Worm (Caenorhabditis elegans) whole organism, L4 larva: ENCODE data around the gene C05E11.7.
"Not testable (repeated sequence)": the region's sequence is repeated elsewhere in the genome, so short reads cannot be mapped to it uniquely, and the experiment has no call there.

Source experiments
- Y5F2A.4 ChIP-seq: fragments of 200-800 bp; sonication (Bioruptor generic); optimal IDR thresholded peaks from 2 replicates; lab custom pipeline; 2018; ENCODE audit warnings: mild to moderate bottlenecking, missing genetic modification characterization, missing compliant biosample characterization
- aha-1 ChIP-seq: fragments of 150-350 bp; peaks from one replicate; lab custom pipeline; 2014; ENCODE audit warnings: missing biosample characterization, missing genetic modification characterization
- aly-2 ChIP-seq: sonication (generic microtip); optimal IDR thresholded peaks from 2 replicates; lab custom pipeline; 2018; ENCODE audit warnings: missing biosample characterization, missing genetic modification characterization
- ceh-20 ChIP-seq: fragments of 200-800 bp; sonication (Bioruptor generic); IDR thresholded peaks from 2 replicates; pipeline ENCODE4 v1.3.6; 2022; ENCODE audit warnings: missing genetic modification reagents, missing genetic modification characterization, missing compliant biosample characterization
- ctbp-1 ChIP-seq: fragments of 200-800 bp; sonication (Bioruptor generic); IDR thresholded peaks from 2 replicates; pipeline ENCODE4 v1.3.6; 2022; ENCODE audit warnings: missing genetic modification reagents, missing genetic modification characterization, missing compliant biosample characterization
- daf-16 ChIP-seq, 3 experiments: sonication (generic microtip); optimal IDR thresholded peaks; 2 replicates each; lab custom pipeline; 2016 to 2017; ENCODE audit warnings: missing genetic modification characterization in 3 of 3, missing genetic modification reagents in 3 of 3, mild to moderate bottlenecking in 2 of 3, missing compliant biosample characterization in 2 of 3, missing biosample characterization in 1 of 3, moderate library complexity in 1 of 3
- dmd-9 ChIP-seq: fragments of 200-800 bp; sonication (Bioruptor generic); IDR thresholded peaks from 2 replicates; pipeline ENCODE4 v1.3.6; 2022; ENCODE audit warnings: missing genetic modification reagents, missing genetic modification characterization, missing compliant biosample characterization
- dpl-1 ChIP-seq: fragments of 150-350 bp; optimal IDR thresholded peaks from 2 replicates; lab custom pipeline; 2014; ENCODE audit warnings: missing biosample characterization, missing genetic modification reagents, missing genetic modification characterization
- duxl-1 ChIP-seq: sonication (generic microtip); optimal IDR thresholded peaks from 2 replicates; lab custom pipeline; 2016; ENCODE audit warnings: mild to moderate bottlenecking, missing genetic modification characterization, moderate library complexity, missing compliant biosample characterization; ENCODE audit not compliant: poor library complexity
- dve-1 ChIP-seq: sonication (generic microtip); optimal IDR thresholded peaks from 2 replicates; lab custom pipeline; 2017; ENCODE audit warnings: antibody characterized with exemption, mild to moderate bottlenecking, missing genetic modification characterization, missing compliant biosample characterization; ENCODE audit not compliant: insufficient read depth
- egl-43 ChIP-seq: fragments of 200-800 bp; sonication (Bioruptor generic); IDR thresholded peaks from 2 replicates; pipeline ENCODE4 v1.3.6; 2022; ENCODE audit warnings: missing genetic modification reagents, missing genetic modification characterization, missing compliant biosample characterization
- fkh-10 ChIP-seq: fragments of 150-350 bp; optimal IDR thresholded peaks from 2 replicates; lab custom pipeline; 2014; ENCODE audit warnings: missing biosample characterization, missing genetic modification reagents, missing genetic modification characterization
- gei-8 ChIP-seq: fragments of 200-800 bp; sonication (Bioruptor generic); optimal IDR thresholded peaks from 2 replicates; lab custom pipeline; 2018; ENCODE audit warnings: mild to moderate bottlenecking, missing genetic modification characterization, missing compliant biosample characterization
- hlh-11 ChIP-seq: fragments of 200-800 bp; sonication (Bioruptor generic); optimal IDR thresholded peaks from 2 replicates; lab custom pipeline; 2018; ENCODE audit warnings: mild to moderate bottlenecking, missing genetic modification characterization, missing compliant biosample characterization
- hlh-30 ChIP-seq: sonication (generic microtip); optimal IDR thresholded peaks from 2 replicates; lab custom pipeline; 2017; ENCODE audit warnings: antibody characterized with exemption, mild to moderate bottlenecking, missing genetic modification characterization, missing compliant biosample characterization; ENCODE audit not compliant: insufficient read depth
- hmg-1.1 ChIP-seq: fragments of 200-800 bp; sonication (Bioruptor generic); IDR thresholded peaks from 2 replicates; pipeline ENCODE4 v1.3.6; 2022; ENCODE audit warnings: missing genetic modification reagents, missing genetic modification characterization, missing compliant biosample characterization
- lsy-2 ChIP-seq, 2 experiments: fragments of 150-350 bp in 1 of 2; sonication (generic microtip) in 1 of 2; optimal IDR thresholded peaks; 2 replicates each; lab custom pipeline; 2014 to 2017; ENCODE audit warnings: missing biosample characterization in 2 of 2, missing genetic modification characterization in 2 of 2
- madf-9 ChIP-seq: fragments of 200-800 bp; sonication (Bioruptor generic); conservative IDR thresholded peaks from 2 replicates; pipeline ENCODE4 v1.3.6; 2022; ENCODE audit warnings: missing genetic modification reagents, missing genetic modification characterization, missing compliant biosample characterization
- mep-1 ChIP-seq: fragments of 150-350 bp; sonication (generic microtip); optimal IDR thresholded peaks from 3 replicates; lab custom pipeline; 2014; ENCODE audit warnings: missing biosample characterization, missing genetic modification characterization
- mes-2 ChIP-seq: sonication (generic microtip); optimal IDR thresholded peaks from 2 replicates; lab custom pipeline; 2016; ENCODE audit warnings: missing genotype, mild to moderate bottlenecking, missing genetic modification characterization, missing compliant biosample characterization; ENCODE audit not compliant: poor library complexity, severe bottlenecking
- nhr-102 ChIP-seq: sonication (generic microtip); optimal IDR thresholded peaks from 2 replicates; lab custom pipeline; 2016; ENCODE audit warnings: mild to moderate bottlenecking, missing genetic modification characterization, moderate library complexity, missing compliant biosample characterization
- nhr-111 ChIP-seq: fragments of 200-800 bp; sonication (Bioruptor generic); optimal IDR thresholded peaks from 2 replicates; lab custom pipeline; 2018; ENCODE audit warnings: mild to moderate bottlenecking, missing genetic modification characterization, missing compliant biosample characterization
- nhr-25 ChIP-seq: sonication (generic microtip); optimal IDR thresholded peaks from 2 replicates; lab custom pipeline; 2017; ENCODE audit warnings: missing genetic modification characterization, mild to moderate bottlenecking, missing compliant biosample characterization, antibody characterized with exemption, moderate library complexity, borderline replicate concordance; ENCODE audit not compliant: insufficient read depth
- nhr-41 ChIP-seq: fragments of 200-800 bp; sonication (Bioruptor generic); IDR thresholded peaks from 2 replicates; pipeline ENCODE4 v1.3.6; 2022; ENCODE audit warnings: missing genetic modification reagents, missing genetic modification characterization, missing compliant biosample characterization
- nhr-48 ChIP-seq: sonication (generic microtip); optimal IDR thresholded peaks from 2 replicates; lab custom pipeline; 2016; ENCODE audit warnings: mild to moderate bottlenecking, missing genetic modification characterization, missing compliant biosample characterization
- nhr-6 ChIP-seq: fragments of 150-350 bp; optimal IDR thresholded peaks from 2 replicates; lab custom pipeline; 2014; ENCODE audit warnings: missing biosample characterization, missing genetic modification characterization
- nhr-76 ChIP-seq: fragments of 150-350 bp; optimal IDR thresholded peaks from 2 replicates; lab custom pipeline; 2014; ENCODE audit warnings: missing biosample characterization, missing genetic modification characterization
- pha-4 ChIP-seq, 2 experiments: fragments of 150-350 bp in 1 of 2; fragments of 200-800 bp in 1 of 2; sonication (Bioruptor generic) in 1 of 2; IDR thresholded peaks in 1 of 2; optimal IDR thresholded peaks in 1 of 2; 2 replicates each; pipeline versions ENCODE4 v1.3.6 to Lab custom; 2014 to 2022; ENCODE audit warnings: missing genetic modification characterization in 2 of 2, missing genetic modification reagents in 2 of 2, missing biosample characterization in 1 of 2, missing compliant biosample characterization in 1 of 2
- php-3 ChIP-seq: fragments of 200-800 bp; sonication (Bioruptor generic); IDR thresholded peaks from 2 replicates; pipeline ENCODE4 v1.3.6; 2022; ENCODE audit warnings: missing genetic modification reagents, missing genetic modification characterization, missing compliant biosample characterization
- rbr-2 ChIP-seq: sonication (generic microtip); optimal IDR thresholded peaks from 2 replicates; lab custom pipeline; 2016; ENCODE audit warnings: missing genotype, missing genetic modification characterization, missing compliant biosample characterization
- saeg-2 ChIP-seq: fragments of 200-800 bp; sonication (Bioruptor generic); IDR thresholded peaks from 2 replicates; pipeline ENCODE4 v1.3.6; 2022; ENCODE audit warnings: missing genetic modification reagents, missing genetic modification characterization, missing compliant biosample characterization
- sdz-12 ChIP-seq: fragments of 200-800 bp; sonication (Bioruptor generic); optimal IDR thresholded peaks from 2 replicates; lab custom pipeline; 2018; ENCODE audit warnings: mild to moderate bottlenecking, missing genetic modification characterization, missing compliant biosample characterization
- set-16 ChIP-seq: fragments of 200-800 bp; sonication (Bioruptor generic); IDR thresholded peaks from 2 replicates; pipeline ENCODE4 v1.3.6; 2022; ENCODE audit warnings: missing genetic modification reagents, missing genetic modification characterization, missing compliant biosample characterization
- snpc-1.2 ChIP-seq: fragments of 200-800 bp; sonication (Bioruptor generic); IDR thresholded peaks from 2 replicates; pipeline ENCODE4 v1.3.6; 2022; ENCODE audit warnings: missing genetic modification reagents, missing genetic modification characterization, missing compliant biosample characterization
- spr-3 ChIP-seq: fragments of 200-800 bp; sonication (Bioruptor generic); optimal IDR thresholded peaks from 2 replicates; lab custom pipeline; 2018; ENCODE audit warnings: mild to moderate bottlenecking, missing genetic modification characterization, missing compliant biosample characterization
- tag-97 ChIP-seq: fragments of 200-800 bp; sonication (Bioruptor generic); IDR thresholded peaks from 2 replicates; pipeline ENCODE4 v1.3.6; 2022; ENCODE audit warnings: missing genetic modification characterization, missing compliant biosample characterization
- tra-1 ChIP-seq: fragments of 200-800 bp; sonication (Bioruptor generic); IDR thresholded peaks from 2 replicates; pipeline ENCODE4 v1.3.6; 2022; ENCODE audit warnings: missing genetic modification reagents, missing genetic modification characterization, missing compliant biosample characterization
- vab-7 ChIP-seq: fragments of 200-800 bp; sonication (Bioruptor generic); IDR thresholded peaks from 2 replicates; pipeline ENCODE4 v1.3.6; 2022; ENCODE audit warnings: missing genetic modification reagents, missing genetic modification characterization, missing compliant biosample characterization
- zfp-2 ChIP-seq: sonication (generic microtip); optimal IDR thresholded peaks from 2 replicates; lab custom pipeline; 2016; ENCODE audit warnings: mild to moderate bottlenecking, missing genetic modification characterization, missing compliant biosample characterization

C05E11.7 gene

DNA sequence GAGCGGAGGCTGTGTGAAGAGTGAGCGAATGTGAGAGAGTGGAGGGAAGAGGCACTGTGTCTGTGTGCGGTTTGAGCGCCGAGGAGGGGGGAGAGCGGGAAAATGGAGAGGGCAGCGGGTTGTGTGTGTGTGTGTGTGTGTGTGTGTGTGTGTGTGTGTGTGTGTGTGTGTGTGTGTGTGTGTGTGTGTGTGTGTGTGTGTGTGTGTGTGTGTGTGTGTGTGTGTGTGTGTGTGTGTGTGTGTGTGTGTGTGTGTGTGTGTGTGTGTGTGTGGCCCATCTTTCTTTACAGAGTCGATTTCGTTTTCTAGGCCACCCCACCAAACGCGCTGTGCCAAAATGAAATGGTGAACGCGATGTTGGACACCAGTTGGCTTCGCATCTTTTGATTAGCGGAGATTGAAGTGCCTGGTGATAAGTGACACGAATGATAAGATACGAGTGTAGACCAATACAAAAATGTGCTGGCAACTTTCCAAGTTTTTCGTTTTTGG lies 21.0 kb upstream of the C05E11.7 start (continued):
- TF ChIP-seq daf-16 (GFP tag; optimal IDR thresholded peaks at IDR 0.05; lab: Kevin White, UChicago) (peak in 1 of 2 experiments; percentile 92), daf-16 (tag; optimal IDR thresholded peaks at IDR 0.05; lab: Kevin White, UChicago) (peak; percentile 22), vab-7 (GFP tag; lab: Robert Waterston, UW) (peak; percentile 66), madf-9 (GFP tag; lab: Robert Waterston, UW) (peak; percentile 86), nhr-48 (tag; lab: Kevin White, UChicago) (peak; percentile 56), dve-1 (tag; lab: Kevin White, UChicago) (peak; percentile 89), rbr-2 (tag; lab: Kevin White, UChicago) (peak; percentile 76), Y5F2A.4 (GFP tag; lab: Kevin White, UChicago) (peak; percentile 81), nhr-102 (tag; lab: Kevin White, UChicago) (peak; percentile 79), nhr-41 (peak; percentile 51), gei-8 (GFP tag; lab: Kevin White, UChicago) (peak; percentile 93), duxl-1 (tag; lab: Kevin White, UChicago) (peak; percentile 26), tra-1 (GFP tag; lab: Robert Waterston, UW) (peak; percentile 89), php-3 (GFP tag; lab: Robert Waterston, UW) (peak; percentile 76; the same call in 1 of the 2 replicates), nhr-6 (tag; lab: Kevin White, UChicago) (peak; percentile 56), ctbp-1 (GFP tag; lab: Robert Waterston, UW) (peak; percentile 96), aha-1 (tag; lab: Kevin White, UChicago) (peak; percentile 97), hlh-11 (peak; percentile 98), saeg-2 (GFP tag; lab: Robert Waterston, UW) (peak; percentile 92), pha-4 (GFP tag; IDR thresholded peaks at IDR 0.05; lab: Robert Waterston, UW) (peak; percentile 94; the same call in 1 of the 2 replicates), hlh-30 (peak; percentile 56), zfp-2 (peak; percentile 22), sdz-12 (GFP tag; lab: Kevin White, UChicago) (peak; percentile 85), nhr-25 (tag; lab: Kevin White, UChicago) (peak; percentile 97), set-16 (peak; percentile 92), mep-1 (tag; lab: Kevin White, UChicago) (peak; percentile 81), hmg-1.1 (GFP tag; lab: Robert Waterston, UW) (peak; percentile 95), lsy-2 (tag; optimal IDR thresholded peaks at IDR 0.05; lab: Kevin White, UChicago) (peak in 1 of 2 experiments; percentile 35), nhr-111 (GFP tag; lab: Kevin White, UChicago) (peak; percentile 64), snpc-1.2 (GFP tag; lab: Robert Waterston, UW) (peak; percentile 62; the same call in 1 of the 2 replicates), dmd-9 (GFP tag; lab: Robert Waterston, UW) (peak; percentile 92), egl-43 (GFP tag; lab: Robert Waterston, UW) (peak; percentile 92), ceh-20 (GFP tag; lab: Robert Waterston, UW) (peak; percentile 95), spr-3 (GFP tag; lab: Kevin White, UChicago) (peak; percentile 88), mes-2 (peak; percentile 55)
- TF ChIP-seq pha-4 (tag; optimal IDR thresholded peaks at IDR 0.05; lab: Kevin White, UChicago) = not testable (repeated sequence)
- TF ChIP-seq, all 104 proteins: peak for 55; not testable (repeated sequence) for 49

DNA sequence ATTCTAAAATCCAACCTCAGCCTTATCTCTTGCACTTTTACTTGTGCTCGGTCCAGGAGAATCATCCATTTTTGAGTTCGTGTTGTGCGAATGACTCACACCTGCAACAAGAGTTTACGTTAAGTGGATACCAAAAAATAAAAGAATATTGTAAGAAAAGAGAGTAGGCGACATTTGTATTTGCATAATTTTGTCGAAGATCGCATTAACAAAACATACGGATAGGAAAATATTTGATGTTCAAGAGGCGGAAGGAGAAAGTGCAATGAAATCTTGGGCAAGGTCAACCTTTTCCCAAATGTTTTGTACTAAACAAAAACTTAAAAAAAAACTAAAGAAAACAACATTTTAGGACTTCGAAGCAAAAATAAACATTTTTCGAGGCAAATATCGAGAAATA lies 20.3 kb upstream of the C05E11.7 start, which contains the start of gene spat-3:
Gene spat-3 (minus strand): TSS at position 101 of the 400 bp plus-strand sequence.
- TF ChIP-seq fkh-10 (GFP tag; lab: Kevin White, UChicago) = no peak
- no peak for TF ChIP-seq tag-97 (GFP tag; lab: Robert Waterston, UW)
- no peak for TF ChIP-seq nhr-48 (tag; lab: Kevin White, UChicago)
- no peak for TF ChIP-seq aly-2
- TF ChIP-seq dpl-1 = no peak
- TF ChIP-seq nhr-76 = no peak
